Worm (Caenorhabditis elegans): ENCODE results near the gene lgc-10.

Gene lgc-10

DNA sequence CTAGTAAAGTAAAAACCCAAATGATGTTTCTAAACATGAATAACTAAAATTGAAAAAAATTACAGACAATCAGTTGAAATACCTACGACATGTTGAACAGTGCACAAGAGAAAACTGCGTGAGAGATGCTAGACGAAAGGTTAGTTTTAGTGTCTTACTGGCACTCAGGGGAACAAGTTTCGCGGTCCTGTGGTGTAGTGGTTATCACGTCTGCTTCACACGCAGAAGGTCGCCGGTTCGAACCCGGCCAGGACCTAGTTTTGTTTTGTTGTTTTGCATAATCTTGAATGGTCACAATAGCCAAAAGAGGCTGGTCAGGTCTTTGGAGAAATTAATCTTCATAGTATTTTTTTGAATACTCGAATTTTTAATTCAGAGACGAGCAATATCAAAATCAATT lies 23.6 kb upstream of the lgc-10 start:
- no peak for TF ChIP-seq hmbx-1 (tag; optimal IDR thresholded peaks at IDR 0.05)
- TF ChIP-seq hmg-4 (GFP tag; optimal IDR thresholded peaks at IDR 0.05): no peak
- TF ChIP-seq scrt-1 (GFP tag; IDR thresholded peaks at IDR 0.05): 0 out of 2 replicates have a peak, but pooled peaks have one; percentile 34
- TF ChIP-seq tbx-11 (GFP tag; IDR thresholded peaks at IDR 0.05): no peak
- peak; percentile 28; the same call in 1 of the 2 replicates for TF ChIP-seq tbx-37 (GFP tag; conservative IDR thresholded peaks at IDR 0.05)
- TF ChIP-seq pes-1 (GFP tag; IDR thresholded peaks at IDR 0.05): peak; percentile 72

DNA sequence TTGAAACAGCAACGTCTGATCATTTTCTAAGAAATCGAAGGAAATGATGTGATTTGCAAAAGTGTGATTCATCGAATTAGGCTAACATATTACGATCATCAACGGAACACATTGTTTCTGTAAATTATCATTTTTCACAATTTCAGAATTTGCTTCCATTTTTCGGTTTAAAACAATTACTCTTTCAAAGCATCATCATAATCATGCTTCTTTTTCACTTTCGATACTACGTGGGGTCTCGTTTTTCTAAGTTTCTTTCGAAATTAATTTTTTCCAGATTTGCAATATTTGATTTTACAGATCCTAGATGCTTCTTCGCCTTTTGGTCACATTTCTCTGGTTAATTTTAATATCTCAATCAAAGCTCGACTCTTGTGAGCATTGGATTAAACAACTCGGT lies 22.8 kb upstream of the lgc-10 start, which contains the start of gene tyr-6:
TSS of gene tyr-6 (plus strand) at position 301 of the 400 bp plus-strand sequence.
- TF ChIP-seq aly-1 (tag; optimal IDR thresholded peaks at IDR 0.05) (no peak), hmg-4 (GFP tag; optimal IDR thresholded peaks at IDR 0.05) (no peak), B0310.2 (tag; optimal IDR thresholded peaks at IDR 0.05) (no peak), ceh-13 (GFP tag; optimal IDR thresholded peaks at IDR 0.05) (no peak), sea-1 (GFP tag; conservative IDR thresholded peaks at IDR 0.05) (no peak), hnd-1 (tag; optimal IDR thresholded peaks at IDR 0.05) (no peak), ama-1 (optimal IDR thresholded peaks at IDR 0.05) (no peak), tbx-11 (GFP tag; IDR thresholded peaks at IDR 0.05) (no peak), F13C5.2 (tag; optimal IDR thresholded peaks at IDR 0.05) (no peak), flt-1 (GFP tag; IDR thresholded peaks at IDR 0.05) (no peak)

DNA sequence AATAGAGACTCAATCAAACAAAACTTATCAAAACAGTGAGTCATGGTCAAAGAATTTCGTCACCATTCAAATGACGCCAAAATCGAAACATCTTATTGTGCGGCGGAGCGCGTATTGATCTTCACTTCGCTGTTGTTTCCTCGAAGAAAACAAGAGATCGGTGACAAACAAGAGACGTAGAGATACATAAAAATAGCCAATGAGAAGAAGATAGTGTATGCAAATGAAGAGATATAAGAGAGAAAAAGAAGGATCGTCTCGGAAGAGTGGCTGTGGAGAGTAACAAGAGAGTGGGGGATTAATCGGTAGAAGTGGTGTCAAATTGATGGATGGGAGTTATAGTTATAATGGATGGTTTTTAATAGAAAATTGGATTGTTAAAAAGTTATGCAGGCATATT lies 17.4 kb upstream of the lgc-10 start:
- TF ChIP-seq B0310.2 (tag; optimal IDR thresholded peaks at IDR 0.05) (no peak), tbx-37 (GFP tag; conservative IDR thresholded peaks at IDR 0.05) (no peak), ceh-13 (GFP tag; optimal IDR thresholded peaks at IDR 0.05) (no peak), aly-1 (tag; optimal IDR thresholded peaks at IDR 0.05) (no peak), scrt-1 (GFP tag; IDR thresholded peaks at IDR 0.05) (no peak), F13C5.2 (tag; optimal IDR thresholded peaks at IDR 0.05) (peak; percentile 14)

DNA sequence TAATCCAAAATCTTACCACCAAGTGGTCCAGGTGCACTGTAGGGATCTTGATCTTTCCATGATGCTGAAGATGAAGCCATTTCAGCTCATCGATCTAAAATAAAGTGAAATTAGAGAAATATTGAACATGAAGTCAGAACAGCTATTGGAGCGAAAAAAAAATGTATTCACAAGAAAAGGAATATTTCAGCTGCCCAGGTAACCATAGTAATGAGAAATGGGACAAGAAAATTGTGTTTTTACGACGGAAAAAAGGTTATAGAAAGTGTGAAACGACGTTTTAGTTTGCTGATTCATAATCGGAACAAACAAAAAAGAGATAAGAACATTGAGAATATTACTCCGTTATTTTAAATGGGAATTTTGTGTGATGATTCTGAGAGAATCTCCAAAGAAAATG lies 15.8 kb upstream of the lgc-10 start, which contains the start of gene Y73B6BL.27:
TSS of gene Y73B6BL.27 (minus strand) at position 101 of the 400 bp plus-strand sequence.
- TF ChIP-seq scrt-1 (GFP tag; IDR thresholded peaks at IDR 0.05) (no peak), F13C5.2 (tag; optimal IDR thresholded peaks at IDR 0.05) (no peak), pes-1 (GFP tag; IDR thresholded peaks at IDR 0.05) (no peak), ceh-36 (tag; optimal IDR thresholded peaks at IDR 0.05) (no peak), sea-1 (GFP tag; conservative IDR thresholded peaks at IDR 0.05) (no peak), tra-4 (tag; optimal IDR thresholded peaks at IDR 0.05) (no peak), tbx-37 (GFP tag; conservative IDR thresholded peaks at IDR 0.05) (no peak), tbx-11 (GFP tag; IDR thresholded peaks at IDR 0.05) (no peak), hmbx-1 (tag; optimal IDR thresholded peaks at IDR 0.05) (no peak), hnd-1 (tag; optimal IDR thresholded peaks at IDR 0.05) (no peak), B0310.2 (tag; optimal IDR thresholded peaks at IDR 0.05) (no peak), ama-1 (optimal IDR thresholded peaks at IDR 0.05) (no peak), ets-7 (tag; optimal IDR thresholded peaks at IDR 0.05) (no peak)

DNA sequence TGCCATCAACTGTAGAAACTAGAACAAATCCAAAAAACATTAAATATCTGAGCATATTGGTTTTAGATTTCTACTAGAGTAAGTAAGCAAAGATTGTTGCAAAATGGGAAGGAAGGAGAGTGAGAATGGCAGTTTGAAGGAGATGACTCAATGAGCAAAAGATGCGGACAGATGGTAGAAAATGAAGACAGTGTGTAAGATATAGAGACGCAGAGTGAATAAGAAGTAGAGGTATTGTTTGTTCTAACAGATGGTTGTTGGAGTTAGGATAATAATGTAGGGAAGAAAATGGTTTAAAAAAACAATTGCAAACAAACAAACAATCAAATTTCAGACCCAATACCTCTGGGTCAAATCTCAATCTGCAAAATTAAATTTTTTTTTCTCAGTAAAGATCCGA lies 13.8 kb upstream of the lgc-10 start, which contains the start of gene tmed-13:
TSS of gene tmed-13 (minus strand) at position 169 of the 400 bp plus-strand sequence.
- no peak for TF ChIP-seq ama-1 (optimal IDR thresholded peaks at IDR 0.05)
- no peak for TF ChIP-seq pes-1 (GFP tag; IDR thresholded peaks at IDR 0.05)
- no peak for TF ChIP-seq scrt-1 (GFP tag; IDR thresholded peaks at IDR 0.05)
- TF ChIP-seq tbx-37 (GFP tag; conservative IDR thresholded peaks at IDR 0.05): no peak
- TF ChIP-seq flt-1 (GFP tag; IDR thresholded peaks at IDR 0.05): no peak
- no peak for TF ChIP-seq aly-1 (tag; optimal IDR thresholded peaks at IDR 0.05)
- no peak for TF ChIP-seq B0310.2 (tag; optimal IDR thresholded peaks at IDR 0.05)
- no peak for TF ChIP-seq tra-4 (tag; optimal IDR thresholded peaks at IDR 0.05)
- no peak for TF ChIP-seq sea-1 (GFP tag; conservative IDR thresholded peaks at IDR 0.05)

DNA sequence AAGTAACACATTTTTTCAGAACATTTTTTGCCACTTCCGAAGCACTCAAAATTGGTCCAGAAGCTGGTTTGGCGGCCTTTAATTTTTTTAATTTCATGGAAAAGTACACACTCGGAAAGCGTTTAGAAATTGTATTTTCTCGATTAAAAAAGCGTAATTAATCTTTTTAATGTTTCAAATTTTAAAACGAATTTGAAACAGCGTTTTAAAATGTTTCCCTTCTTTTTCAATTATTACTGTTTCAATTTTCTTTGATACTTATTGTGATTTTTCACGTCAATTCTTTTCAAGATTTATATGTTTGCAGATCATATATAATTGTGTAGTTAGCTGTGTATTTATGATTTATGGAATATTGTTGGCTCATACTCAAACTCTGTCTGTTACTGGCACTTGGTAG lies 6.6 kb upstream of the lgc-10 start, which contains the start of gene acr-25:
TSS of gene acr-25 (plus strand) at position 301 of the 400 bp plus-strand sequence.
- TF ChIP-seq ceh-13 (GFP tag; optimal IDR thresholded peaks at IDR 0.05) (no peak), flt-1 (GFP tag; IDR thresholded peaks at IDR 0.05) (no peak), ama-1 (optimal IDR thresholded peaks at IDR 0.05) (no peak), hmg-4 (GFP tag; optimal IDR thresholded peaks at IDR 0.05) (no peak), ceh-36 (tag; optimal IDR thresholded peaks at IDR 0.05) (no peak), sea-1 (GFP tag; conservative IDR thresholded peaks at IDR 0.05) (no peak), tbx-37 (GFP tag; conservative IDR thresholded peaks at IDR 0.05) (no peak), tra-4 (tag; optimal IDR thresholded peaks at IDR 0.05) (no peak), aly-1 (tag; optimal IDR thresholded peaks at IDR 0.05) (no peak), hnd-1 (tag; optimal IDR thresholded peaks at IDR 0.05) (no peak), hmbx-1 (tag; optimal IDR thresholded peaks at IDR 0.05) (no peak), B0310.2 (tag; optimal IDR thresholded peaks at IDR 0.05) (no peak), pes-1 (GFP tag; IDR thresholded peaks at IDR 0.05) (no peak), tbx-11 (GFP tag; IDR thresholded peaks at IDR 0.05) (no peak)

DNA sequence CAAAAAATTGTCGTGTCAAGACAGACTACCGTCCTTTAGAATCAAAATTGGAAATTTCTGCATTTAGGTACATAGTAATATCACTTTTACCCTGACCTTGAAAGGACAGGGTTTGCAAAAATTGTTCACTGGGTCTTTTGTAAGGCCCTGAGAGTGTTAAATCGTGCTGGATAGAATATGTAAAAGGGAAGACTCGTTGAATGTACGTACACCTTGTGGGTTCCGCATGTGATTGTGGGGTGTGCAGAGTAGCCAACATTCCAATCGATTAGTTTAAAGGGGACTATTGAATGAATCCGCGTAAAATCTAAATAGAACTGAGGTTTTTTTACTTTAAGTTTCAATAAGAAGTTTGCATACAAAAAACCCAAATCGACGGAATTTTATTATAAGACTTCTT lies 3.2 kb upstream of the lgc-10 start:
- TF ChIP-seq hmg-4 (GFP tag; optimal IDR thresholded peaks at IDR 0.05) (no peak), B0310.2 (tag; optimal IDR thresholded peaks at IDR 0.05) (no peak), tbx-11 (GFP tag; IDR thresholded peaks at IDR 0.05) (no peak), ets-7 (tag; optimal IDR thresholded peaks at IDR 0.05) (no peak), hmbx-1 (tag; optimal IDR thresholded peaks at IDR 0.05) (no peak), pes-1 (GFP tag; IDR thresholded peaks at IDR 0.05) (no peak), ceh-13 (GFP tag; optimal IDR thresholded peaks at IDR 0.05) (no peak), sea-1 (GFP tag; conservative IDR thresholded peaks at IDR 0.05) (no peak), hnd-1 (tag; optimal IDR thresholded peaks at IDR 0.05) (no peak), flt-1 (GFP tag; IDR thresholded peaks at IDR 0.05) (no peak), ceh-36 (tag; optimal IDR thresholded peaks at IDR 0.05) (no peak)

DNA sequence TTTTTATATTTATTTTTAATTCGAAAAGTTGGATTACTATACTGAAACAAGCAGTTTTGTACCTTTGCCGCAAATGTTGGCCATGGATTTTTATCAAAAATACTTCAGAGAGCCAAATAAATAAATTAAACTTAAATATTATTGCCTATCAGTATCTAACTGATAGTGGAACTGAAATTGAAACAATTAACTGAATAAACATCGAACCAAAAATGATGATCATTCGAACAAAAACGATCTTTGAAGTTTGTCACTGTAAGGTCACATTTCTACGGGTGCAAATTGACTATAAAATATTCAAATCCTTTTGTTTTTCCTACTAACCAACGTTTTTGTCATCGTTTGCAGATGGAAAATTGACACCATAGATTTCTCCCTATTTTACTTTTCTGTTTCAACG lies 14.4 kb downstream of the lgc-10 start:
- TF ChIP-seq F13C5.2 (tag; optimal IDR thresholded peaks at IDR 0.05) (no peak), ama-1 (optimal IDR thresholded peaks at IDR 0.05) (no peak), tbx-37 (GFP tag; conservative IDR thresholded peaks at IDR 0.05) (no peak), hmbx-1 (tag; optimal IDR thresholded peaks at IDR 0.05) (no peak), aly-1 (tag; optimal IDR thresholded peaks at IDR 0.05) (no peak), hnd-1 (tag; optimal IDR thresholded peaks at IDR 0.05) (no peak), tbx-11 (GFP tag; IDR thresholded peaks at IDR 0.05) (no peak), flt-1 (GFP tag; IDR thresholded peaks at IDR 0.05) (no peak), tra-4 (tag; optimal IDR thresholded peaks at IDR 0.05) (no peak), pes-1 (GFP tag; IDR thresholded peaks at IDR 0.05) (no peak), scrt-1 (GFP tag; IDR thresholded peaks at IDR 0.05) (no peak), B0310.2 (tag; optimal IDR thresholded peaks at IDR 0.05) (no peak), hmg-4 (GFP tag; optimal IDR thresholded peaks at IDR 0.05) (no peak), ceh-36 (tag; optimal IDR thresholded peaks at IDR 0.05) (no peak), ceh-13 (GFP tag; optimal IDR thresholded peaks at IDR 0.05) (no peak), sea-1 (GFP tag; conservative IDR thresholded peaks at IDR 0.05) (no peak), ets-7 (tag; optimal IDR thresholded peaks at IDR 0.05) (no peak)
